Worm (Caenorhabditis elegans) whole organism, late embryonic: Measurements from ENCODE around the gene rpl-36.A.

ENCODE experiments used
- ama-1 ChIP-seq: fragments of 150-350 bp; optimal IDR thresholded peaks from 2 replicates; lab custom pipeline; 2014
- ceh-45 ChIP-seq: fragments of 200-800 bp; sonication (Bioruptor generic); IDR thresholded peaks from 2 replicates; pipeline ENCODE4 v1.3.6; 2022; ENCODE audit warnings: missing genetic modification reagents, missing genetic modification characterization, missing compliant biosample characterization
- ceh-48 ChIP-seq: sonication (generic microtip); optimal IDR thresholded peaks from 2 replicates; lab custom pipeline; 2016; ENCODE audit warnings: missing genetic modification characterization, inconsistent platforms, missing compliant biosample characterization
- ceh-9 ChIP-seq: sonication (generic microtip); optimal IDR thresholded peaks from 2 replicates; lab custom pipeline; 2016; ENCODE audit warnings: mild to moderate bottlenecking, missing genetic modification characterization, inconsistent platforms, missing compliant biosample characterization
- elt-2 ChIP-seq: sonication (generic microtip); optimal IDR thresholded peaks from 2 replicates; lab custom pipeline; 2016; ENCODE audit warnings: missing genetic modification reagents, missing genetic modification characterization, missing compliant biosample characterization
- gmeb-2 ChIP-seq: sonication (generic microtip); optimal IDR thresholded peaks from 2 replicates; lab custom pipeline; 2016; ENCODE audit warnings: missing genetic modification characterization, inconsistent platforms, missing compliant biosample characterization
- lim-6 ChIP-seq: sonication (generic microtip); optimal IDR thresholded peaks from 2 replicates; lab custom pipeline; 2016; ENCODE audit warnings: missing genetic modification characterization, missing compliant biosample characterization
- nhr-11 ChIP-seq: fragments of 150-350 bp; optimal IDR thresholded peaks from 2 replicates; lab custom pipeline; 2014; ENCODE audit warnings: missing biosample characterization, missing genetic modification characterization
- pag-3 ChIP-seq: sonication (generic microtip); optimal IDR thresholded peaks from 2 replicates; lab custom pipeline; 2016; ENCODE audit warnings: missing compliant biosample characterization, missing genetic modification characterization, borderline replicate concordance
- pha-4 ChIP-seq: fragments of 150-350 bp; optimal IDR thresholded peaks from 2 replicates; lab custom pipeline; 2018; ENCODE audit warnings: missing biosample characterization, missing genetic modification reagents, missing genetic modification characterization
- ref-2 ChIP-seq: sonication (generic microtip); optimal IDR thresholded peaks from 2 replicates; lab custom pipeline; 2016; ENCODE audit warnings: missing genetic modification characterization, missing compliant biosample characterization
- sox-2 ChIP-seq: fragments of 200-800 bp; sonication (Bioruptor generic); IDR thresholded peaks from 2 replicates; pipeline ENCODE4 v1.3.6; 2022; ENCODE audit warnings: missing genetic modification reagents, missing genetic modification characterization, missing compliant biosample characterization
- unc-3 ChIP-seq, 2 experiments: fragments of 200-800 bp in 1 of 2; sonication (Bioruptor generic) in 1 of 2; sonication (generic microtip) in 1 of 2; conservative IDR thresholded peaks in 1 of 2; optimal IDR thresholded peaks in 1 of 2; 2 replicates each; pipeline versions ENCODE4 v1.3.6 to Lab custom; 2016 to 2022; ENCODE audit warnings: missing compliant biosample characterization in 2 of 2, missing genetic modification characterization in 2 of 2, missing genetic modification reagents in 1 of 2
- unc-55 ChIP-seq: sonication (generic microtip); optimal IDR thresholded peaks from 2 replicates; lab custom pipeline; 2017; ENCODE audit warnings: missing biosample characterization, missing genetic modification reagents, missing genetic modification characterization

- TF ChIP-seq sox-2 (GFP tag; lab: Robert Waterston, UW), result no peak
- TF ChIP-seq ceh-48 (tag; lab: Kevin White, UChicago), result no peak
- TF ChIP-seq elt-2 (tag; lab: Kevin White, UChicago), result no peak
- no peak for TF ChIP-seq unc-55 (GFP tag; lab: Kevin White, UChicago)
- TF ChIP-seq nhr-11, result no peak
- TF ChIP-seq lim-6, result no peak
- no peak for TF ChIP-seq ceh-9 (tag; lab: Kevin White, UChicago)
- TF ChIP-seq unc-3 (GFP tag; conservative IDR thresholded peaks at IDR 0.05; lab: Robert Waterston, UW), result no peak
- no peak for TF ChIP-seq unc-3 (tag; optimal IDR thresholded peaks at IDR 0.05; lab: Kevin White, UChicago)
- no peak for TF ChIP-seq ceh-45 (GFP tag; lab: Robert Waterston, UW)
- no peak for TF ChIP-seq ref-2
- no peak for TF ChIP-seq pha-4 (tag; lab: Kevin White, UChicago)
- no peak for TF ChIP-seq ama-1 (lab: Kevin White, UChicago)
- no peak for TF ChIP-seq pag-3 (tag; lab: Kevin White, UChicago)
- no peak for TF ChIP-seq gmeb-2 (tag; lab: Kevin White, UChicago)
These were observed 4.6 kb downstream of the rpl-36.A start, which contains the start of gene rpl-42 for ce11 chrII:11092413-11092812.
